Worm (Caenorhabditis elegans) whole organism, L3 larva: Measurements from ENCODE around the gene cyp-25A4.
"Not testable (repeated sequence)": the region's sequence is repeated elsewhere in the genome, so short reads cannot be mapped to it uniquely, and the experiment has no call there.

ENCODE experiments used
- aly-2 ChIP-seq: fragments of 150-350 bp; optimal IDR thresholded peaks from 2 replicates; lab custom pipeline; 2014; ENCODE audit warnings: missing biosample characterization, missing genetic modification characterization
- ama-1 ChIP-seq: fragments of 150-350 bp; optimal IDR thresholded peaks from 2 replicates; lab custom pipeline; 2018
- ceh-16 ChIP-seq: sonication (generic microtip); optimal IDR thresholded peaks from 2 replicates; lab custom pipeline; 2017; ENCODE audit warnings: missing biosample characterization, missing genetic modification characterization
- ceh-28 ChIP-seq: fragments of 150-350 bp; optimal IDR thresholded peaks from 2 replicates; lab custom pipeline; 2014; ENCODE audit warnings: missing biosample characterization, missing genetic modification reagents, missing genetic modification characterization
- ceh-82 ChIP-seq: fragments of 150-350 bp; optimal IDR thresholded peaks from 2 replicates; lab custom pipeline; 2014; ENCODE audit warnings: missing biosample characterization, missing genetic modification characterization
- daf-12 ChIP-seq: fragments of 150-350 bp; optimal IDR thresholded peaks from 2 replicates; lab custom pipeline; 2014; ENCODE audit warnings: missing biosample characterization, missing genetic modification reagents, missing genetic modification characterization
- egl-27 ChIP-seq: sonication (generic microtip); optimal IDR thresholded peaks from 4 replicates; lab custom pipeline; 2017; ENCODE audit warnings: missing biosample characterization, missing genetic modification reagents, missing genetic modification characterization
- elt-2 ChIP-seq: sonication (generic microtip); optimal IDR thresholded peaks from 2 replicates; lab custom pipeline; 2016; ENCODE audit warnings: missing genetic modification reagents, mild to moderate bottlenecking, missing genetic modification characterization, missing compliant biosample characterization
- fkh-10 ChIP-seq: sonication (generic microtip); optimal IDR thresholded peaks from 2 replicates; lab custom pipeline; 2017; ENCODE audit warnings: missing biosample characterization, missing genetic modification reagents, missing genetic modification characterization
- fkh-2 ChIP-seq: fragments of 150-350 bp; optimal IDR thresholded peaks from 2 replicates; lab custom pipeline; 2014; ENCODE audit warnings: missing biosample characterization, missing genetic modification reagents, missing genetic modification characterization
- hmg-11 ChIP-seq: sonication (generic microtip); optimal IDR thresholded peaks from 2 replicates; lab custom pipeline; 2016; ENCODE audit warnings: missing genetic modification characterization, missing compliant biosample characterization
- jun-1 ChIP-seq: fragments of 150-350 bp; optimal IDR thresholded peaks from 2 replicates; lab custom pipeline; 2014; ENCODE audit warnings: missing biosample characterization, missing genetic modification reagents, missing genetic modification characterization
- lin-15B ChIP-seq: fragments of 150-350 bp; optimal IDR thresholded peaks from 2 replicates; lab custom pipeline; 2014; ENCODE audit warnings: missing biosample characterization, missing genetic modification characterization
- lin-39 ChIP-seq: fragments of 150-350 bp; optimal IDR thresholded peaks from 2 replicates; lab custom pipeline; 2018; ENCODE audit warnings: missing biosample characterization, missing genetic modification reagents, missing genetic modification characterization
- lsy-12 ChIP-seq: sonication (generic microtip); optimal IDR thresholded peaks from 2 replicates; lab custom pipeline; 2016; ENCODE audit warnings: mild to moderate bottlenecking, missing genetic modification characterization, missing compliant biosample characterization
- mdl-1 ChIP-seq: fragments of 150-350 bp; optimal IDR thresholded peaks from 2 replicates; lab custom pipeline; 2014; ENCODE audit warnings: missing biosample characterization, missing genetic modification characterization
- mml-1 ChIP-seq: fragments of 150-350 bp; sonication (generic microtip); optimal IDR thresholded peaks from 3 replicates; lab custom pipeline; 2014; ENCODE audit warnings: missing biosample characterization, missing genetic modification characterization
- nfya-1 ChIP-seq: sonication (generic microtip); optimal IDR thresholded peaks from 2 replicates; lab custom pipeline; 2017; ENCODE audit warnings: missing genetic modification characterization, mild to moderate bottlenecking, missing compliant biosample characterization, antibody characterized with exemption, moderate library complexity; ENCODE audit not compliant: insufficient read depth
- nhr-11 ChIP-seq: fragments of 150-350 bp; optimal IDR thresholded peaks from 2 replicates; lab custom pipeline; 2014; ENCODE audit warnings: missing biosample characterization, missing genetic modification characterization
- nhr-23 ChIP-seq: fragments of 150-350 bp; optimal IDR thresholded peaks from 2 replicates; lab custom pipeline; 2014; ENCODE audit warnings: missing biosample characterization, missing genetic modification reagents, missing genetic modification characterization
- nhr-25 ChIP-seq: sonication (generic microtip); optimal IDR thresholded peaks from 2 replicates; lab custom pipeline; 2017; ENCODE audit warnings: missing biosample characterization, missing genetic modification characterization
- nhr-43 ChIP-seq: sonication (generic microtip); optimal IDR thresholded peaks from 2 replicates; lab custom pipeline; 2016; ENCODE audit warnings: mild to moderate bottlenecking, missing genetic modification characterization, missing compliant biosample characterization; ENCODE audit not compliant: poor library complexity, severe bottlenecking
- nhr-67 ChIP-seq: fragments of 150-350 bp; optimal IDR thresholded peaks from 2 replicates; lab custom pipeline; 2014; ENCODE audit warnings: missing biosample characterization, missing genetic modification characterization
- nhr-76 ChIP-seq: fragments of 150-350 bp; sonication (generic microtip); optimal IDR thresholded peaks from 5 replicates; lab custom pipeline; 2014; ENCODE audit warnings: missing biosample characterization, missing genetic modification characterization
- pha-4 ChIP-seq: fragments of 150-350 bp; optimal IDR thresholded peaks from 2 replicates; lab custom pipeline; 2014; ENCODE audit warnings: missing biosample characterization, missing genetic modification reagents, missing genetic modification characterization
- pqm-1 ChIP-seq: fragments of 150-350 bp; optimal IDR thresholded peaks from 2 replicates; lab custom pipeline; 2017; ENCODE audit warnings: missing biosample characterization, missing genetic modification characterization, inconsistent platforms
- sea-2 ChIP-seq: fragments of 150-350 bp; sonication (generic microtip); optimal IDR thresholded peaks from 4 replicates; lab custom pipeline; 2014; ENCODE audit warnings: missing biosample characterization, missing genetic modification reagents, missing genetic modification characterization
- skn-1 ChIP-seq: fragments of 150-350 bp; optimal IDR thresholded peaks from 2 replicates; lab custom pipeline; 2014; ENCODE audit warnings: missing biosample characterization, missing genetic modification characterization
- tbx-2 ChIP-seq: sonication (generic microtip); optimal IDR thresholded peaks from 2 replicates; lab custom pipeline; 2016; ENCODE audit warnings: mild to moderate bottlenecking, missing genetic modification characterization, missing compliant biosample characterization
- ztf-11 ChIP-seq: fragments of 150-350 bp; optimal IDR thresholded peaks from 2 replicates; lab custom pipeline; 2014; ENCODE audit warnings: missing biosample characterization, missing genetic modification characterization
- ztf-4 ChIP-seq: fragments of 150-350 bp; optimal IDR thresholded peaks from 2 replicates; lab custom pipeline; 2014; ENCODE audit warnings: missing biosample characterization, missing genetic modification characterization

cyp-25A4 gene

ce11 chrIII:3862918-3863385 is 11.1 kb upstream of the cyp-25A4 start, which contains the start of gene brc-1 (continued):
- TF ChIP-seq daf-12 (tag; lab: Kevin White, UChicago) (no peak), aly-2 (tag; lab: Kevin White, UChicago) (no peak)
- TF ChIP-seq, all 47 proteins: peak for 26

- TF ChIP-seq pha-4 (tag; lab: Kevin White, UChicago) (peak; percentile 54), pqm-1 (tag; lab: Kevin White, UChicago) (peak; percentile 84), elt-2 (tag; lab: Kevin White, UChicago) (peak; percentile 69)
Measured at ce11 chrIII:3858003-3858402, 6.1 kb upstream of the cyp-25A4 start.

ce11 chrIII:3857007-3857406 is 5.1 kb upstream of the cyp-25A4 start:
- TF ChIP-seq pha-4 (tag; lab: Kevin White, UChicago): peak; percentile 26
- peak; percentile 27 for TF ChIP-seq nhr-23 (tag; lab: Kevin White, UChicago)
- peak; percentile 12 for TF ChIP-seq lsy-12 (tag; lab: Kevin White, UChicago)
- TF ChIP-seq nhr-43 (tag; lab: Kevin White, UChicago): peak; percentile 30
- peak; percentile 25 for TF ChIP-seq lin-15B (tag; lab: Kevin White, UChicago)
- TF ChIP-seq nfya-1 (tag; lab: Kevin White, UChicago): peak; percentile 20

ce11 chrIII:3854868-3855267 is 3.0 kb upstream of the cyp-25A4 start:
- TF ChIP-seq nhr-43 (tag; lab: Kevin White, UChicago): peak; percentile 19
- peak; percentile 14 for TF ChIP-seq lsy-12 (tag; lab: Kevin White, UChicago)
- TF ChIP-seq nfya-1 (tag; lab: Kevin White, UChicago): peak; percentile 5
- TF ChIP-seq nhr-23 (tag; lab: Kevin White, UChicago): peak; percentile 1
- TF ChIP-seq lin-15B (tag; lab: Kevin White, UChicago): peak; percentile 38
- TF ChIP-seq, all 47 proteins: peak for 5; not testable (repeated sequence) for 42

ce11 chrIII:3844746-3845145 is 7.1 kb downstream of the cyp-25A4 start, which contains the start of gene maph-1.3:
maph-1.3 (plus strand) TSS chrIII:3844893.
- not testable (repeated sequence) for TF ChIP-seq lin-39; hmg-11 (tag; lab: Kevin White, UChicago); ama-1 (lab: Kevin White, UChicago)
- TF ChIP-seq, all 47 proteins: peak for 0; not testable (repeated sequence) for 47

ce11 chrIII:3843514-3843913 is 8.4 kb downstream of the cyp-25A4 start, which contains the start of gene C36A4.4:
C36A4.4 (minus strand) TSS chrIII:3843614.
- not testable (repeated sequence) for TF ChIP-seq nhr-67 (tag; lab: Kevin White, UChicago); mdl-1 (tag; lab: Kevin White, UChicago); tbx-2

ce11 chrIII:3840279-3840678 is 11.6 kb downstream of the cyp-25A4 start, which contains the start of gene C36A4.11:
C36A4.11 (plus strand) TSS chrIII:3840579.
- not testable (repeated sequence) for TF ChIP-seq aly-2 (tag; lab: Kevin White, UChicago); nhr-76 (tag; lab: Kevin White, UChicago); fkh-10 (GFP tag; lab: Kevin White, UChicago)
- TF ChIP-seq, all 47 proteins: peak for 0; not testable (repeated sequence) for 47

ce11 chrIII:3839635-3840034 is 12.2 kb downstream of the cyp-25A4 start, which contains the start of gene cyp-25A3:
cyp-25A3 (minus strand) TSS chrIII:3839735.
- TF ChIP-seq fkh-2 (tag; lab: Kevin White, UChicago): no peak
- no peak for TF ChIP-seq nhr-25
- no peak for TF ChIP-seq ceh-28 (tag; lab: Kevin White, UChicago)
- TF ChIP-seq, all 47 proteins: peak for 0

- no peak for TF ChIP-seq sea-2 (GFP tag; lab: Kevin White, UChicago)
- TF ChIP-seq fkh-2 (tag; lab: Kevin White, UChicago): no peak
- TF ChIP-seq ceh-16 (tag; lab: Kevin White, UChicago): no peak
- no peak for TF ChIP-seq egl-27 (tag; lab: Kevin White, UChicago)
- TF ChIP-seq nhr-43 (tag; lab: Kevin White, UChicago): no peak
- TF ChIP-seq tbx-2: no peak
- no peak for TF ChIP-seq mml-1 (tag; lab: Kevin White, UChicago)
- TF ChIP-seq pha-4 (tag; lab: Kevin White, UChicago): peak; percentile 52
- TF ChIP-seq skn-1 (tag; lab: Kevin White, UChicago): no peak
- no peak for TF ChIP-seq fkh-10 (GFP tag; lab: Kevin White, UChicago)
- no peak for TF ChIP-seq lsy-12 (tag; lab: Kevin White, UChicago)
- no peak for TF ChIP-seq nhr-11 (tag; lab: Kevin White, UChicago)
- TF ChIP-seq ama-1 (lab: Kevin White, UChicago): no peak
- peak; percentile 24 for TF ChIP-seq jun-1
- no peak for TF ChIP-seq aly-2 (tag; lab: Kevin White, UChicago)
- no peak for TF ChIP-seq nfya-1 (tag; lab: Kevin White, UChicago)
- peak; percentile 83 for TF ChIP-seq pqm-1 (tag; lab: Kevin White, UChicago)
- peak; percentile 81 for TF ChIP-seq elt-2 (tag; lab: Kevin White, UChicago)
- TF ChIP-seq ceh-82: no peak
- no peak for TF ChIP-seq ztf-4 (tag; lab: Kevin White, UChicago)
- TF ChIP-seq ztf-11 (tag; lab: Kevin White, UChicago): no peak
Measured at ce11 chrIII:3834800-3835271, 17.0 kb downstream of the cyp-25A4 start, which contains the start of gene cyp-25A2. cyp-25A2 (plus strand) TSS chrIII:3835221.
